Worm (Caenorhabditis elegans) whole organism, young adult: ENCODE results near the gene mltn-11.

Experiments
- B0019.2 ChIP-seq: fragments of 200-800 bp; sonication (Bioruptor generic); conservative IDR thresholded peaks from 2 replicates; pipeline ENCODE4 v1.3.6; 2022; ENCODE audit warnings: missing genetic modification reagents, missing genetic modification characterization, missing compliant biosample characterization
- B0035.1 ChIP-seq: sonication (generic microtip); optimal IDR thresholded peaks from 2 replicates; lab custom pipeline; 2016; ENCODE audit warnings: missing genetic modification characterization, mild to moderate bottlenecking, missing compliant biosample characterization, missing genotype, missing genetic modification reagents
- C06A6.2 ChIP-seq: fragments of 200-800 bp; sonication (Bioruptor generic); conservative IDR thresholded peaks from 2 replicates; pipeline ENCODE4 v1.3.6; 2022; ENCODE audit warnings: missing genetic modification characterization, missing compliant biosample characterization
- C17E4.6 ChIP-seq: fragments of 200-800 bp; sonication (Bioruptor generic); IDR thresholded peaks from 2 replicates; pipeline ENCODE4 v1.3.6; 2022; ENCODE audit warnings: missing genetic modification reagents, missing genetic modification characterization, missing compliant biosample characterization
- F10E7.11 ChIP-seq: sonication (generic microtip); optimal IDR thresholded peaks from 2 replicates; lab custom pipeline; 2017; ENCODE audit warnings: mild to moderate bottlenecking, missing genetic modification characterization, moderate library complexity, missing compliant biosample characterization
- F52B5.7 ChIP-seq: sonication (generic microtip); optimal IDR thresholded peaks from 2 replicates; lab custom pipeline; 2016; ENCODE audit warnings: mild to moderate bottlenecking, missing genetic modification characterization, missing compliant biosample characterization
- F55B11.4 ChIP-seq: sonication (generic microtip); optimal IDR thresholded peaks from 2 replicates; lab custom pipeline; 2016; ENCODE audit warnings: missing compliant biosample characterization, missing genetic modification characterization, borderline replicate concordance; ENCODE audit not compliant: insufficient read depth
- Y56A3A.18 ChIP-seq: fragments of 200-800 bp; sonication (Bioruptor generic); IDR thresholded peaks from 2 replicates; pipeline ENCODE4 v1.3.6; 2022; ENCODE audit warnings: missing genetic modification reagents, missing genetic modification characterization, missing compliant biosample characterization
- akir-1 ChIP-seq: fragments of 200-800 bp; sonication (Bioruptor generic); optimal IDR thresholded peaks from 2 replicates; lab custom pipeline; 2018; ENCODE audit warnings: mild to moderate bottlenecking, missing genetic modification characterization, moderate library complexity, missing compliant biosample characterization
- ama-1 ChIP-seq, 3 experiments: fragments of 150-350 bp in 1 of 3; sonication (generic microtip) in 2 of 3; optimal IDR thresholded peaks; 2 replicates each; lab custom pipeline; 2014 to 2018; ENCODE audit warnings: missing biosample characterization in 2 of 3, missing genetic modification characterization in 2 of 3, missing genetic modification reagents in 2 of 3
- aptf-3 ChIP-seq: fragments of 200-800 bp; sonication (Bioruptor generic); IDR thresholded peaks from 2 replicates; pipeline ENCODE4 v1.3.6; 2022; ENCODE audit warnings: missing genetic modification characterization, missing compliant biosample characterization
- atf-7 ChIP-seq: sonication (generic microtip); optimal IDR thresholded peaks from 2 replicates; lab custom pipeline; 2017; ENCODE audit warnings: mild to moderate bottlenecking, missing genetic modification characterization, missing compliant biosample characterization
- ccch-3 ChIP-seq: fragments of 200-800 bp; sonication (Bioruptor generic); optimal IDR thresholded peaks from 2 replicates; lab custom pipeline; 2018; ENCODE audit warnings: mild to moderate bottlenecking, missing genetic modification characterization, missing compliant biosample characterization
- ceh-58 ChIP-seq: fragments of 200-800 bp; sonication (Bioruptor generic); IDR thresholded peaks from 2 replicates; pipeline ENCODE4 v1.3.6; 2022; ENCODE audit warnings: missing genetic modification characterization, missing compliant biosample characterization
- dox-1 ChIP-seq: fragments of 200-800 bp; sonication (Bioruptor generic); IDR thresholded peaks from 2 replicates; pipeline ENCODE4 v1.3.6; 2022; ENCODE audit warnings: missing genetic modification reagents, missing genetic modification characterization, missing compliant biosample characterization
- efl-1 ChIP-seq: fragments of 150-350 bp; optimal IDR thresholded peaks from 2 replicates; lab custom pipeline; 2014; ENCODE audit warnings: missing biosample characterization, missing genetic modification reagents, missing genetic modification characterization
- egl-44 ChIP-seq: fragments of 200-800 bp; sonication (Bioruptor generic); IDR thresholded peaks from 2 replicates; pipeline ENCODE4 v1.3.6; 2022; ENCODE audit warnings: missing genetic modification reagents, missing genetic modification characterization, missing compliant biosample characterization
- ets-4 ChIP-seq: fragments of 200-800 bp; sonication (Bioruptor generic); optimal IDR thresholded peaks from 2 replicates; lab custom pipeline; 2018; ENCODE audit warnings: mild to moderate bottlenecking, missing genetic modification characterization, missing compliant biosample characterization
- hrde-1 ChIP-seq: sonication (generic microtip); optimal IDR thresholded peaks from 2 replicates; lab custom pipeline; 2016; ENCODE audit warnings: missing genetic modification characterization, mild to moderate bottlenecking, missing compliant biosample characterization, moderate library complexity, missing genotype, missing genetic modification reagents, borderline replicate concordance
- lin-26 ChIP-seq: fragments of 200-800 bp; sonication (Bioruptor generic); IDR thresholded peaks from 2 replicates; pipeline ENCODE4 v1.3.6; 2022; ENCODE audit warnings: missing genetic modification reagents, missing genetic modification characterization, missing compliant biosample characterization
- lin-35 ChIP-seq, 3 experiments: fragments of 150-350 bp in 2 of 3; sonication (generic microtip) in 1 of 3; optimal IDR thresholded peaks; 2 replicates each; lab custom pipeline; 2014 to 2018; ENCODE audit warnings: missing biosample characterization in 3 of 3, missing genetic modification characterization in 3 of 3, missing genetic modification reagents in 3 of 3
- lin-40 ChIP-seq: sonication (generic microtip); optimal IDR thresholded peaks from 2 replicates; lab custom pipeline; 2016; ENCODE audit warnings: missing genetic modification characterization, mild to moderate bottlenecking, missing compliant biosample characterization, missing genotype, missing genetic modification reagents
- lin-54 ChIP-seq: fragments of 200-800 bp; sonication (Bioruptor generic); optimal IDR thresholded peaks from 2 replicates; lab custom pipeline; 2018; ENCODE audit warnings: mild to moderate bottlenecking, missing genetic modification characterization, missing compliant biosample characterization
- madf-10 ChIP-seq: sonication (generic microtip); optimal IDR thresholded peaks from 2 replicates; lab custom pipeline; 2016; ENCODE audit warnings: mild to moderate bottlenecking, missing genetic modification characterization, missing compliant biosample characterization
- madf-6 ChIP-seq: fragments of 200-800 bp; sonication (Bioruptor generic); IDR thresholded peaks from 2 replicates; pipeline ENCODE4 v1.3.6; 2022; ENCODE audit warnings: missing genetic modification reagents, missing genetic modification characterization, missing compliant biosample characterization
- mcd-1 ChIP-seq: fragments of 200-800 bp; sonication (Bioruptor generic); IDR thresholded peaks from 2 replicates; pipeline ENCODE4 v1.3.6; 2022; ENCODE audit warnings: missing genetic modification reagents, missing genetic modification characterization, missing compliant biosample characterization
- mxl-1 ChIP-seq: sonication (generic microtip); optimal IDR thresholded peaks from 2 replicates; lab custom pipeline; 2016; ENCODE audit warnings: missing genetic modification characterization, missing compliant biosample characterization
- nfya-1 ChIP-seq: sonication (generic microtip); optimal IDR thresholded peaks from 2 replicates; lab custom pipeline; 2017; ENCODE audit warnings: antibody characterized with exemption, missing compliant biosample characterization, missing genetic modification characterization, borderline replicate concordance; ENCODE audit not compliant: insufficient read depth
- nfyb-1 ChIP-seq: fragments of 200-800 bp; sonication (Bioruptor generic); IDR thresholded peaks from 2 replicates; pipeline ENCODE4 v1.3.6; 2022; ENCODE audit warnings: missing genetic modification reagents, missing genetic modification characterization, missing compliant biosample characterization
- nhr-120 ChIP-seq: fragments of 200-800 bp; sonication (Bioruptor generic); IDR thresholded peaks from 2 replicates; pipeline ENCODE4 v1.3.6; 2022; ENCODE audit warnings: missing genetic modification characterization, missing compliant biosample characterization
- nhr-27 ChIP-seq: fragments of 200-800 bp; sonication (Bioruptor generic); optimal IDR thresholded peaks from 2 replicates; lab custom pipeline; 2018; ENCODE audit warnings: mild to moderate bottlenecking, missing genetic modification characterization, moderate library complexity, missing compliant biosample characterization
- nhr-80 ChIP-seq: sonication (generic microtip); optimal IDR thresholded peaks from 2 replicates; lab custom pipeline; 2016; ENCODE audit warnings: missing genetic modification characterization, missing compliant biosample characterization
- nhr-90 ChIP-seq: sonication (generic microtip); optimal IDR thresholded peaks from 2 replicates; lab custom pipeline; 2016; ENCODE audit warnings: missing genotype, mild to moderate bottlenecking, missing genetic modification characterization, missing compliant biosample characterization
- pbrm-1 ChIP-seq: fragments of 200-800 bp; sonication (Bioruptor generic); IDR thresholded peaks from 2 replicates; pipeline ENCODE4 v1.3.6; 2022; ENCODE audit warnings: missing genetic modification reagents, missing genetic modification characterization, missing compliant biosample characterization
- rcor-1 ChIP-seq: fragments of 200-800 bp; sonication (Bioruptor generic); IDR thresholded peaks from 2 replicates; pipeline ENCODE4 v1.3.6; 2022; ENCODE audit warnings: missing genetic modification reagents, missing genetic modification characterization, missing compliant biosample characterization
- rec-8 ChIP-seq, 2 experiments: sonication (generic microtip); optimal IDR thresholded peaks; 2 replicates each; lab custom pipeline; 2016; ENCODE audit warnings: mild to moderate bottlenecking in 2 of 2, missing genetic modification characterization in 2 of 2, missing genetic modification reagents in 2 of 2, missing genotype in 2 of 2, missing biosample characterization in 1 of 2, missing compliant biosample characterization in 1 of 2, moderate library complexity in 1 of 2
- sdz-38 ChIP-seq: sonication (generic microtip); optimal IDR thresholded peaks from 2 replicates; lab custom pipeline; 2016; ENCODE audit warnings: missing genotype, missing genetic modification characterization, missing compliant biosample characterization
- sea-2 ChIP-seq: fragments of 200-800 bp; sonication (Bioruptor generic); IDR thresholded peaks from 2 replicates; pipeline ENCODE4 v1.3.6; 2022; ENCODE audit warnings: missing genetic modification characterization, missing compliant biosample characterization
- snpc-1.1 ChIP-seq: sonication (generic microtip); optimal IDR thresholded peaks from 2 replicates; lab custom pipeline; 2017; ENCODE audit warnings: missing genetic modification characterization, mild to moderate bottlenecking, missing compliant biosample characterization, antibody characterized with exemption, moderate library complexity, missing genotype, missing genetic modification reagents; ENCODE audit not compliant: insufficient read depth
- snpc-3.4 ChIP-seq: sonication (generic microtip); optimal IDR thresholded peaks from 2 replicates; lab custom pipeline; 2017; ENCODE audit warnings: missing genetic modification characterization, mild to moderate bottlenecking, missing compliant biosample characterization, antibody characterized with exemption, moderate library complexity, missing genotype, missing genetic modification reagents
- tbp1 ChIP-seq: fragments of 200-800 bp; sonication (Bioruptor generic); optimal IDR thresholded peaks from 2 replicates; lab custom pipeline; 2018; ENCODE audit warnings: mild to moderate bottlenecking, missing genetic modification characterization, missing compliant biosample characterization
- unc-62 ChIP-seq: fragments of 150-350 bp; optimal IDR thresholded peaks from 2 replicates; lab custom pipeline; 2014; ENCODE audit warnings: missing biosample characterization, missing genetic modification reagents, missing genetic modification characterization
- xnd-1 ChIP-seq: sonication (generic microtip); optimal IDR thresholded peaks from 2 replicates; lab custom pipeline; 2016; ENCODE audit warnings: missing genotype, missing genetic modification reagents, missing genetic modification characterization, missing compliant biosample characterization
- zfh-2 ChIP-seq: fragments of 200-800 bp; sonication (Bioruptor generic); conservative IDR thresholded peaks from 2 replicates; pipeline ENCODE4 v1.3.6; 2022; ENCODE audit warnings: missing genetic modification reagents, missing genetic modification characterization, missing compliant biosample characterization
- zim-3 ChIP-seq: sonication (generic microtip); optimal IDR thresholded peaks from 2 replicates; lab custom pipeline; 2017; ENCODE audit warnings: mild to moderate bottlenecking, missing genetic modification characterization, moderate library complexity, missing compliant biosample characterization
- ztf-18 ChIP-seq: sonication (generic microtip); optimal IDR thresholded peaks from 2 replicates; lab custom pipeline; 2016; ENCODE audit warnings: missing genotype, mild to moderate bottlenecking, missing genetic modification characterization, missing compliant biosample characterization

mltn-11 gene

ce11 chrV:16638204-16638603, 2.2 kb downstream of the mltn-11 start, which contains the start of gene srw-76:
Gene srw-76, minus strand, starts transcription at chrV:16638304.
- TF ChIP-seq nfya-1 (tag; lab: Kevin White, UChicago) (no peak), sea-2 (no peak), tbp1 (no peak), atf-7 (tag; lab: Kevin White, UChicago) (no peak), nhr-27 (tag; lab: Kevin White, UChicago) (no peak), madf-6 (GFP tag; lab: Robert Waterston, UW) (no peak), egl-44 (GFP tag; lab: Robert Waterston, UW) (no peak), nhr-120 (GFP tag; lab: Robert Waterston, UW) (no peak)
- TF ChIP-seq, all 124 proteins: peak for 0

DNA sequence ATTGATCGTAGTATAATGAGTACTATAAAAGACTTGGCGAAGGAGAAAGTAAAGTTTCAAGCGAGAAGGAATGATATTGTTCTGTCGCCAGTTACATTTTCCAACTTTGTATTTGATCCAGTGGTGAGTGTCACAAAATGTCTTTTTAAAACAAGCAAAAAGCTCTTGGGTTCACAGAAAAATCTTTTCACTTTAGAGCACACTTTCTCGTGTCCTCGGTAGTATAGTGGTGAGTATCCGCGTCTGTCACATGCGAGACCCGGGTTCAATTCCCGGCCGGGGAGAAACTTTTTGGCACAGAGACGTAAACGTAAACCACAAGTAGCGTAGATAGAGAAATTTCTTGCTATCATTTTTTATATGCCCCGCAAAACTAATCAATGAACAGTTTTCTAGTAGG, 4.4 kb downstream of the mltn-11 start:
- peak; percentile 70 for TF ChIP-seq nfyb-1 (GFP tag; lab: Robert Waterston, UW)
- TF ChIP-seq unc-62: no peak
- TF ChIP-seq dox-1: peak; percentile 72
- TF ChIP-seq madf-6 (GFP tag; lab: Robert Waterston, UW): peak; percentile 45; the same call in 1 of the 2 replicates
- no peak for TF ChIP-seq B0019.2 (GFP tag; lab: Robert Waterston, UW)
- no peak for TF ChIP-seq lin-40 (tag; lab: Kevin White, UChicago)
- no peak for TF ChIP-seq akir-1 (GFP tag; lab: Kevin White, UChicago)
- no peak for TF ChIP-seq zfh-2 (GFP tag; lab: Robert Waterston, UW)
- TF ChIP-seq rec-8 (tag; optimal IDR thresholded peaks at IDR 0.05; lab: Kevin White, UChicago): peak in 1 of 2 experiments; percentile 31
- TF ChIP-seq B0035.1 (tag; lab: Kevin White, UChicago): no peak
- no peak for TF ChIP-seq ets-4 (GFP tag; lab: Kevin White, UChicago)
- peak; percentile 22 for TF ChIP-seq hrde-1 (tag; lab: Kevin White, UChicago)
- TF ChIP-seq C06A6.2 (GFP tag; lab: Robert Waterston, UW): no peak
- TF ChIP-seq aptf-3 (GFP tag; lab: Robert Waterston, UW): no peak
- TF ChIP-seq F10E7.11 (tag; lab: Kevin White, UChicago): no peak
- no peak for TF ChIP-seq ccch-3 (GFP tag; lab: Kevin White, UChicago)
- no peak for TF ChIP-seq F52B5.7
- TF ChIP-seq snpc-3.4 (tag; lab: Kevin White, UChicago): peak; percentile 39
- TF ChIP-seq C17E4.6 (GFP tag; lab: Robert Waterston, UW): no peak
- TF ChIP-seq zim-3 (tag; lab: Kevin White, UChicago): no peak
- 0 out of 2 replicates have a peak, but pooled peaks have one; percentile 15 for TF ChIP-seq mcd-1 (GFP tag; lab: Robert Waterston, UW)
- peak; percentile 64 for TF ChIP-seq nhr-90 (tag; lab: Kevin White, UChicago)
- TF ChIP-seq nhr-80 (tag; lab: Kevin White, UChicago): peak; percentile 5
- peak; percentile 25 for TF ChIP-seq mxl-1 (tag; lab: Kevin White, UChicago)
- peak; percentile 51 for TF ChIP-seq snpc-1.1
- no peak for TF ChIP-seq F55B11.4 (tag; lab: Kevin White, UChicago)
- peak; percentile 46 for TF ChIP-seq ztf-18 (tag; lab: Kevin White, UChicago)
- TF ChIP-seq lin-54: peak; percentile 16
- 0 out of 2 replicates have a peak, but pooled peaks have one; percentile 53 for TF ChIP-seq pbrm-1 (GFP tag; lab: Robert Waterston, UW)
- no peak for TF ChIP-seq ceh-58 (GFP tag; lab: Robert Waterston, UW)
- no peak for TF ChIP-seq xnd-1 (tag; lab: Kevin White, UChicago)
- TF ChIP-seq madf-10 (tag; lab: Kevin White, UChicago): peak; percentile 8
- TF ChIP-seq lin-26: peak; percentile 74
- no peak for TF ChIP-seq efl-1 (GFP tag; lab: Kevin White, UChicago)
- TF ChIP-seq rcor-1 (GFP tag; lab: Robert Waterston, UW): no peak
- no peak for TF ChIP-seq lin-35 (GFP tag; optimal IDR thresholded peaks at IDR 0.05; lab: Kevin White, UChicago)
- 0 out of 2 replicates have a peak, but pooled peaks have one; percentile 53 for TF ChIP-seq Y56A3A.18 (GFP tag; lab: Robert Waterston, UW)
- no peak for TF ChIP-seq ama-1 (optimal IDR thresholded peaks at IDR 0.05; lab: Kevin White, UChicago)
- TF ChIP-seq ama-1 (GFP tag; optimal IDR thresholded peaks at IDR 0.05; lab: Kevin White, UChicago): no peak
- no peak for TF ChIP-seq sdz-38 (tag; lab: Kevin White, UChicago)
